Fruit fly (Drosophila melanogaster): Measurements from ENCODE around the gene Rbp6.

The Rbp6 gene

dm6 chr3L:17050661-17051452 is 187.2 kb downstream of the Rbp6 start:
- TF ChIP-seq foxo (GFP tag; optimal IDR thresholded peaks at IDR 0.05) (no peak), lola (GFP tag; optimal IDR thresholded peaks at IDR 0.05) (no peak), Myc (optimal IDR thresholded peaks at IDR 0.05) (peak; percentile 7), tai (GFP tag; optimal IDR thresholded peaks at IDR 0.05) (peak; percentile 52), rgr (GFP tag; optimal IDR thresholded peaks at IDR 0.05) (peak; percentile 11), N (GFP tag; optimal IDR thresholded peaks at IDR 0.05) (no peak), Hnf4 (GFP tag; optimal IDR thresholded peaks at IDR 0.05) (peak; percentile 1)

dm6 chr3L:17049912-17050345 is 188.1 kb downstream of the Rbp6 start:
- peak; percentile 49 for TF ChIP-seq h (GFP tag; optimal IDR thresholded peaks at IDR 0.05)
- no peak for TF ChIP-seq Abd-B (GFP tag; optimal IDR thresholded peaks at IDR 0.05)
- peak; percentile 19 for TF ChIP-seq Sp1 (GFP tag; optimal IDR thresholded peaks at IDR 0.05)
- TF ChIP-seq Rel (GFP tag; optimal IDR thresholded peaks at IDR 0.05) = no peak
- peak; percentile 45 for TF ChIP-seq Rel (tag; optimal IDR thresholded peaks at IDR 0.05)

dm6 chr3L:17049314-17049713 is 188.7 kb downstream of the Rbp6 start, which contains the start of gene rogdi:
Gene rogdi (plus strand): TSS chr3L:17049512.
- TF ChIP-seq h (GFP tag; optimal IDR thresholded peaks at IDR 0.05) (no peak), jim (GFP tag; optimal IDR thresholded peaks at IDR 0.05) (no peak)

- TF ChIP-seq Sp1 (GFP tag; optimal IDR thresholded peaks at IDR 0.05) = peak; percentile 33
- TF ChIP-seq brk (GFP tag; optimal IDR thresholded peaks at IDR 0.05) = no peak
- TF ChIP-seq br (GFP tag; optimal IDR thresholded peaks at IDR 0.05) = peak; percentile 13
- no peak for TF ChIP-seq CG9705 (GFP tag; optimal IDR thresholded peaks at IDR 0.05)
- peak; percentile 88 for TF ChIP-seq Dfd (GFP tag; optimal IDR thresholded peaks at IDR 0.05)
- no peak for TF ChIP-seq jim (GFP tag; optimal IDR thresholded peaks at IDR 0.05)
- TF ChIP-seq OdsH (GFP tag; optimal IDR thresholded peaks at IDR 0.05) = peak; percentile 33
- no peak for TF ChIP-seq lola (GFP tag; optimal IDR thresholded peaks at IDR 0.05)
- TF ChIP-seq ey (GFP tag; optimal IDR thresholded peaks at IDR 0.05) = no peak
- no peak for TF ChIP-seq CrebA (GFP tag; optimal IDR thresholded peaks at IDR 0.05; ENCODE audit: borderline replicate concordance)
- TF ChIP-seq HLH106 (tag; optimal IDR thresholded peaks at IDR 0.05) = no peak
- TF ChIP-seq dsf (GFP tag; optimal IDR thresholded peaks at IDR 0.05; ENCODE audit: borderline replicate concordance) = no peak
- no peak for TF ChIP-seq Vsx2 (GFP tag; optimal IDR thresholded peaks at IDR 0.05; ENCODE audit: partially characterized antibody)
- peak; percentile 43 for TF ChIP-seq psq (GFP tag; optimal IDR thresholded peaks at IDR 0.05)
- no peak for TF ChIP-seq Hr83 (GFP tag; optimal IDR thresholded peaks at IDR 0.05; ENCODE audit: poor library complexity, severe bottlenecking)
- no peak for TF ChIP-seq fru (GFP tag; optimal IDR thresholded peaks at IDR 0.05)
- no peak for TF ChIP-seq usp (GFP tag; optimal IDR thresholded peaks at IDR 0.05)
- no peak for TF ChIP-seq sage (GFP tag; optimal IDR thresholded peaks at IDR 0.05)
- no peak for TF ChIP-seq dmrt93B (GFP tag; optimal IDR thresholded peaks at IDR 0.05)
- no peak for TF ChIP-seq Rel (GFP tag; optimal IDR thresholded peaks at IDR 0.05)
- no peak for TF ChIP-seq Rel (tag; optimal IDR thresholded peaks at IDR 0.05)
- no peak for TF ChIP-seq dl (GFP tag; optimal IDR thresholded peaks at IDR 0.05; ENCODE audit: insufficient read depth in 1 of 2, partially characterized antibody in 2 of 2)
- TF ChIP-seq tai (GFP tag; optimal IDR thresholded peaks at IDR 0.05) = no peak
- TF ChIP-seq pan (optimal IDR thresholded peaks at IDR 0.05) = no peak
- TF ChIP-seq Hr78 (GFP tag; optimal IDR thresholded peaks at IDR 0.05) = no peak
- TF ChIP-seq sv (GFP tag; optimal IDR thresholded peaks at IDR 0.05) = no peak
- TF ChIP-seq rgr (GFP tag; optimal IDR thresholded peaks at IDR 0.05) = peak; percentile 57
- TF ChIP-seq GATAd (GFP tag; optimal IDR thresholded peaks at IDR 0.05) = no peak
- TF ChIP-seq CG32264 (GFP tag; optimal IDR thresholded peaks at IDR 0.05) = no peak
- TF ChIP-seq woc (GFP tag; optimal IDR thresholded peaks at IDR 0.05) = no peak
- no peak for TF ChIP-seq N (GFP tag; optimal IDR thresholded peaks at IDR 0.05)
- TF ChIP-seq Jra (GFP tag; optimal IDR thresholded peaks at IDR 0.05) = no peak
- TF ChIP-seq Mio (GFP tag; optimal IDR thresholded peaks at IDR 0.05) = no peak
- no peak for TF ChIP-seq foxo (GFP tag; optimal IDR thresholded peaks at IDR 0.05)
- no peak for TF ChIP-seq Myc (optimal IDR thresholded peaks at IDR 0.05)
- TF ChIP-seq Dif (GFP tag; optimal IDR thresholded peaks at IDR 0.05; ENCODE audit: partially characterized antibody) = no peak
- no peak for TF ChIP-seq Hnf4 (GFP tag; optimal IDR thresholded peaks at IDR 0.05)
- no peak for TF ChIP-seq Abd-B (GFP tag; optimal IDR thresholded peaks at IDR 0.05)
- TF ChIP-seq h (GFP tag; optimal IDR thresholded peaks at IDR 0.05) = peak; percentile 54
Observed at dm6 chr3L:17047811-17048239, 190.2 kb downstream of the Rbp6 start.
